Fruit fly (Drosophila melanogaster) whole organism, pupa: ENCODE data around the gene Vps37B.

Experiments
- CG10348 ChIP-seq: fragments of 200-800 bp; sonication (Bioruptor generic); IDR thresholded peaks from 2 replicates; pipeline ENCODE4 v1.3.6; 2022; ENCODE audit warnings: missing biosample characterization, missing genetic modification characterization
- CG12605 ChIP-seq: fragments of 200-800 bp; sonication (Bioruptor generic); IDR thresholded peaks from 2 replicates; pipeline ENCODE4 v1.3.6; 2022; ENCODE audit warnings: missing biosample characterization, missing genetic modification characterization
- CG13204 ChIP-seq: fragments of 200-800 bp; sonication (Bioruptor generic); optimal IDR thresholded peaks from 2 replicates; lab custom pipeline; 2018; ENCODE audit warnings: missing biosample characterization, mild to moderate bottlenecking, missing genetic modification characterization, moderate library complexity
- CG14655 ChIP-seq: fragments of 200-800 bp; sonication (Bioruptor generic); optimal IDR thresholded peaks from 3 replicates; lab custom pipeline; 2017; ENCODE audit warnings: mild to moderate bottlenecking, missing biosample characterization, missing genetic modification reagents, missing genetic modification characterization
- CG15710 ChIP-seq: fragments of 200-800 bp; sonication (Bioruptor generic); optimal IDR thresholded peaks from 2 replicates; lab custom pipeline; 2018; ENCODE audit warnings: missing biosample characterization, mild to moderate bottlenecking, missing genetic modification characterization, moderate library complexity
- CG17806 ChIP-seq: fragments of 200-800 bp; sonication (Bioruptor generic); optimal IDR thresholded peaks from 2 replicates; lab custom pipeline; 2018; ENCODE audit warnings: missing biosample characterization, mild to moderate bottlenecking, missing genetic modification characterization, moderate library complexity
- CG32121 ChIP-seq: fragments of 200-800 bp; sonication (Bioruptor generic); IDR thresholded peaks from 2 replicates; pipeline ENCODE4 v1.3.6; 2022; ENCODE audit warnings: missing biosample characterization, missing genetic modification characterization
- CG34367 ChIP-seq: fragments of 200-800 bp; sonication (Bioruptor generic); optimal IDR thresholded peaks from 2 replicates; lab custom pipeline; 2018; ENCODE audit warnings: missing biosample characterization, mild to moderate bottlenecking, missing genetic modification characterization
- CG4496 ChIP-seq: fragments of 200-800 bp; sonication (Bioruptor generic); IDR thresholded peaks from 3 replicates; pipeline ENCODE4 v1.3.6; 2022; ENCODE audit warnings: missing biosample characterization, missing genetic modification characterization
- CG8159 ChIP-seq: fragments of 200-800 bp; sonication (Bioruptor generic); optimal IDR thresholded peaks from 3 replicates; lab custom pipeline; 2018; ENCODE audit warnings: missing biosample characterization, mild to moderate bottlenecking, missing genetic modification characterization, moderate library complexity
- CG8301 ChIP-seq: fragments of 200-800 bp; sonication (Bioruptor generic); optimal IDR thresholded peaks from 2 replicates; lab custom pipeline; 2018; ENCODE audit warnings: missing biosample characterization, mild to moderate bottlenecking, missing genetic modification characterization
- CG9948 ChIP-seq: fragments of 200-800 bp; sonication (Bioruptor generic); optimal IDR thresholded peaks from 2 replicates; lab custom pipeline; 2018; ENCODE audit warnings: missing biosample characterization, mild to moderate bottlenecking, missing genetic modification characterization, moderate library complexity
- D1 ChIP-seq: fragments of 200-800 bp; sonication (Bioruptor generic); optimal IDR thresholded peaks from 2 replicates; lab custom pipeline; 2018; ENCODE audit warnings: missing biosample characterization, mild to moderate bottlenecking, missing genetic modification characterization, moderate library complexity
- EcR ChIP-seq: fragments of 200-800 bp; sonication (Bioruptor generic); optimal IDR thresholded peaks from 3 replicates; lab custom pipeline; 2019; ENCODE audit warnings: missing biosample characterization, missing genetic modification characterization, mild to moderate bottlenecking, moderate library complexity, missing genetic modification reagents
- Ets98B ChIP-seq: fragments of 200-800 bp; sonication (Bioruptor generic); IDR thresholded peaks from 2 replicates; pipeline ENCODE4 v1.3.6; 2022; ENCODE audit warnings: missing biosample characterization, missing genetic modification characterization
- Pif1A ChIP-seq: fragments of 200-800 bp; sonication (Bioruptor generic); optimal IDR thresholded peaks from 3 replicates; lab custom pipeline; 2016; ENCODE audit warnings: missing biosample characterization, missing genetic modification characterization
- Pif1B ChIP-seq: fragments of 200-800 bp; sonication (Bioruptor generic); optimal IDR thresholded peaks from 3 replicates; lab custom pipeline; 2016; ENCODE audit warnings: missing biosample characterization, missing genetic modification characterization
- Snoo ChIP-seq: fragments of 200-800 bp; sonication (Bioruptor generic); optimal IDR thresholded peaks from 3 replicates; lab custom pipeline; 2017; ENCODE audit warnings: missing biosample characterization, mild to moderate bottlenecking, missing genetic modification characterization, inconsistent platforms
- fd96Ca ChIP-seq: fragments of 200-800 bp; sonication (Bioruptor generic); IDR thresholded peaks from 3 replicates; pipeline ENCODE4 v1.3.6; 2022; ENCODE audit warnings: missing biosample characterization, missing genetic modification characterization
- gl ChIP-seq: fragments of 200-800 bp; sonication (Bioruptor generic); optimal IDR thresholded peaks from 2 replicates; lab custom pipeline; 2018; ENCODE audit warnings: missing biosample characterization, mild to moderate bottlenecking, missing genetic modification characterization
- rn ChIP-seq: fragments of 200-800 bp; sonication (Bioruptor generic); IDR thresholded peaks from 2 replicates; pipeline ENCODE4 v1.3.6; 2022; ENCODE audit warnings: missing biosample characterization, missing genetic modification characterization

Vps37B gene

DNA sequence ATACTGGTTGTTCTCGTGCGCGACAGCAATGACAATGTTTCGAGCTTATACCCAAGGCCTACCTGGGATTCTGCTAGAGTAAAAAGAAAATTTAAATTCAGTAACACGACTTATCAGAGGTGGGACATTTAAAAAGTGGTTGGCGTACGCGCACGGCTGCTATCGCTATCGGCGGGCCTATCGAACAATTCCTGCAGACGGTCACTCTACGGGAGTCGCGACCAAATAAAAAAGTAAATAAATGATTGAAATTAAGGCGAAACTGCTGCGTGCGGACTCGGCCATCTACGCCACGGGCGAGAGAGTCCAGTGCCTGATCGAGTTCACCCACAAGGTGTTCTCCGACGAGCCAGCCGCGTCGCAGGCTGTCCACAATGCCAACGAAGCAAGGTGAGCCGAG is 6.5 kb upstream of the Vps37B start, which contains the start of the genes Prosbeta2R2 and CG1116:
Gene Prosbeta2R2, minus strand, starts transcription at position 63 of the 400 bp plus-strand sequence.
Gene CG1116, plus strand, starts transcription at position 192 of the 400 bp plus-strand sequence.
- TF ChIP-seq CG8159 (no peak), Snoo (tag; lab: Kevin White, UChicago) (no peak), CG34367 (tag; lab: Kevin White, UChicago) (no peak), CG13204 (GFP tag; lab: Kevin White, UChicago) (no peak), D1 (tag; lab: Kevin White, UChicago) (no peak)

DNA sequence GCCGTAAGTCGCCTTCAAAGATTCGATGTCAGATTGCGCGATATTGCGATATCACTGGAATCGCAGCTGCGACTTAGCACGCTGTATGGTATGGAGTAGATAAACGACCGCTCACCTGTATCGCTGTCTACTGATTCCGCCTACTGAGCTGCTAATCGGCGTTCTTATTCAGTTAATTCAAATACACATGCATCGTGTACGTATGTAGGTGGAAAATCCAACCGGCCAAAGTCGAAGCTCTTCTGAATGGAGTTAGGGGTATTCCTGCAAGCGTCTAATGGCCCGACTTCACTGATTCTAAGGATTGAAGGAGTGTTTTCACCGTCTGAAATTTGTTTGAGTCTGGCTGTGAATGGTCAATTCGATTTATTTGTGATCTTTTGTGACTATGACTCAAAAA is 2.8 kb upstream of the Vps37B start, which contains the start of gene CG2604:
Gene CG2604, minus strand, starts transcription at position 231 of the 400 bp plus-strand sequence.
- no peak for TF ChIP-seq CG8301 (tag; lab: Kevin White, UChicago)
- peak; percentile 34 for TF ChIP-seq CG15710 (tag; lab: Kevin White, UChicago)
- peak; percentile 11 for TF ChIP-seq EcR (GFP tag; lab: Kevin White, UChicago)
- no peak for TF ChIP-seq CG9948 (tag; lab: Kevin White, UChicago)
- TF ChIP-seq CG12605: peak; percentile 35; the same call in 1 of the 2 replicates
- no peak for TF ChIP-seq CG13204 (GFP tag; lab: Kevin White, UChicago)
- TF ChIP-seq CG10348: no peak
- TF ChIP-seq CG17806: peak; percentile 6
- TF ChIP-seq CG34367 (tag; lab: Kevin White, UChicago): peak; percentile 25
- no peak for TF ChIP-seq D1 (tag; lab: Kevin White, UChicago)
- TF ChIP-seq rn (GFP tag; lab: Robert Waterston, UW): no peak
- no peak for TF ChIP-seq CG8159
- TF ChIP-seq Snoo (tag; lab: Kevin White, UChicago): peak; percentile 51
- no peak for TF ChIP-seq fd96Ca (GFP tag; lab: Robert Waterston, UW)
- TF ChIP-seq Pif1A (GFP tag; lab: Kevin White, UChicago): no peak
- TF ChIP-seq Ets98B (GFP tag; lab: Robert Waterston, UW): peak; percentile 57
- TF ChIP-seq CG32121: no peak
- TF ChIP-seq CG14655 (GFP tag; lab: Kevin White, UChicago): no peak
- TF ChIP-seq CG4496 (GFP tag; lab: Robert Waterston, UW): peak; percentile 71
- TF ChIP-seq gl (tag; lab: Kevin White, UChicago): peak; percentile 60
- TF ChIP-seq Pif1B (GFP tag; lab: Kevin White, UChicago): no peak

dm6 chr3R:5223839-5224238 is 2.1 kb upstream of the Vps37B start, which contains the start of gene CG14664:
Gene CG14664 (plus strand): TSS chr3R:5224139.
- peak; percentile 26; the same call in 1 of the 3 replicates for TF ChIP-seq fd96Ca (GFP tag; lab: Robert Waterston, UW)
- no peak for TF ChIP-seq CG10348

dm6 chr3R:5229458-5229857 is 3.5 kb downstream of the Vps37B start:
- no peak for TF ChIP-seq CG8159
- peak; percentile 14 for TF ChIP-seq EcR (GFP tag; lab: Kevin White, UChicago)
- TF ChIP-seq rn (GFP tag; lab: Robert Waterston, UW): no peak

dm6 chr3R:5231383-5232196 is 5.6 kb downstream of the Vps37B start:
- TF ChIP-seq fd96Ca (GFP tag; lab: Robert Waterston, UW): peak; percentile 43; the same call in 1 of the 3 replicates
- no peak for TF ChIP-seq CG13204 (GFP tag; lab: Kevin White, UChicago)
- TF ChIP-seq CG12605: peak; percentile 47; the same call in 1 of the 2 replicates

dm6 chr3R:5232197-5232607 is 6.2 kb downstream of the Vps37B start, which contains the start of the genes Kat60 and Mms19:
Gene Kat60 (minus strand): TSS chr3R:5232209.
Gene Mms19 (plus strand): TSS chr3R:5232543.
- TF ChIP-seq CG15710 (tag; lab: Kevin White, UChicago) (peak; percentile 49), CG17806 (peak; percentile 23), CG14655 (GFP tag; lab: Kevin White, UChicago) (no peak), CG13204 (GFP tag; lab: Kevin White, UChicago) (no peak), gl (tag; lab: Kevin White, UChicago) (no peak), CG9948 (tag; lab: Kevin White, UChicago) (peak; percentile 2), rn (GFP tag; lab: Robert Waterston, UW) (peak; percentile 59; the same call in 1 of the 2 replicates), Pif1A (GFP tag; lab: Kevin White, UChicago) (no peak), Ets98B (GFP tag; lab: Robert Waterston, UW) (peak; percentile 29; the same call in 1 of the 2 replicates), D1 (tag; lab: Kevin White, UChicago) (no peak), CG8159 (peak; percentile 47), fd96Ca (GFP tag; lab: Robert Waterston, UW) (peak; percentile 60; the same call in 2 of the 3 replicates), CG10348 (no peak), CG4496 (GFP tag; lab: Robert Waterston, UW) (peak; percentile 37; the same call in 1 of the 3 replicates), Snoo (tag; lab: Kevin White, UChicago) (no peak), CG8301 (tag; lab: Kevin White, UChicago) (no peak), EcR (GFP tag; lab: Kevin White, UChicago) (no peak), CG32121 (peak; percentile 25; the same call in 1 of the 2 replicates), Pif1B (GFP tag; lab: Kevin White, UChicago) (no peak), CG34367 (tag; lab: Kevin White, UChicago) (no peak), CG12605 (no peak)
